Fruit fly (Drosophila melanogaster) whole organism, embryonic: Measurements from ENCODE around the gene mthl1.

ENCODE experiments used
- BtbVII ChIP-seq: fragments of 200-800 bp; sonication (Bioruptor generic); optimal IDR thresholded peaks from 3 replicates; lab custom pipeline; 2017; ENCODE audit warnings: missing biosample characterization, mild to moderate bottlenecking, missing genetic modification characterization
- CG1024 ChIP-seq: fragments of 200-800 bp; sonication (Bioruptor generic); IDR thresholded peaks from 2 replicates; pipeline ENCODE4 v1.3.6; 2022; ENCODE audit warnings: missing biosample characterization, missing genetic modification characterization
- CG10366 ChIP-seq: fragments of 200-800 bp; sonication (Bioruptor generic); IDR thresholded peaks from 2 replicates; pipeline ENCODE4 v1.3.6; 2022; ENCODE audit warnings: missing biosample characterization, missing genetic modification characterization
- CG10979 ChIP-seq: fragments of 200-800 bp; sonication (Bioruptor generic); optimal IDR thresholded peaks from 2 replicates; lab custom pipeline; 2018; ENCODE audit warnings: missing biosample characterization, mild to moderate bottlenecking, missing genetic modification characterization, moderate library complexity
- CG11504 ChIP-seq: fragments of 200-800 bp; sonication (Bioruptor generic); optimal IDR thresholded peaks from 3 replicates; lab custom pipeline; 2019; ENCODE audit warnings: missing biosample characterization, mild to moderate bottlenecking, missing genetic modification characterization, moderate library complexity
- CG13296 ChIP-seq: fragments of 200-800 bp; sonication (Bioruptor generic); optimal IDR thresholded peaks from 3 replicates; lab custom pipeline; 2018; ENCODE audit warnings: missing biosample characterization, mild to moderate bottlenecking, missing genetic modification characterization
- CG13424 ChIP-seq: fragments of 200-800 bp; sonication (Bioruptor generic); optimal IDR thresholded peaks from 2 replicates; lab custom pipeline; 2019; ENCODE audit warnings: missing biosample characterization, mild to moderate bottlenecking, missing genetic modification characterization, moderate library complexity
- CG14667 ChIP-seq: fragments of 200-800 bp; sonication (Bioruptor generic); IDR thresholded peaks from 2 replicates; pipeline ENCODE4 v1.3.6; 2022; ENCODE audit warnings: missing biosample characterization, missing genetic modification characterization
- CG17385 ChIP-seq: fragments of 200-800 bp; sonication (Bioruptor generic); optimal IDR thresholded peaks from 3 replicates; lab custom pipeline; 2018; ENCODE audit warnings: missing biosample characterization, mild to moderate bottlenecking, missing genetic modification characterization
- CG18262 ChIP-seq: fragments of 200-800 bp; optimal IDR thresholded peaks from 3 replicates; lab custom pipeline; 2019; ENCODE audit warnings: missing biosample characterization, mild to moderate bottlenecking, missing genetic modification characterization, moderate library complexity
- CG18764 ChIP-seq: fragments of 200-800 bp; sonication (Bioruptor generic); optimal IDR thresholded peaks from 3 replicates; lab custom pipeline; 2016; ENCODE audit warnings: missing biosample characterization, missing genetic modification characterization
- CG31441 ChIP-seq: fragments of 200-800 bp; sonication (Bioruptor generic); IDR thresholded peaks from 2 replicates; pipeline ENCODE4 v1.3.6; 2022; ENCODE audit warnings: missing biosample characterization, missing genetic modification characterization
- CG3838 ChIP-seq: fragments of 200-800 bp; sonication (Bioruptor generic); optimal IDR thresholded peaks from 3 replicates; lab custom pipeline; 2016; ENCODE audit warnings: missing biosample characterization, missing genetic modification characterization
- CG4854 ChIP-seq: fragments of 200-800 bp; sonication (Bioruptor generic); optimal IDR thresholded peaks from 2 replicates; lab custom pipeline; 2016; ENCODE audit warnings: missing biosample characterization, missing genetic modification characterization, inconsistent platforms
- CG5245 ChIP-seq: fragments of 200-800 bp; sonication (Bioruptor generic); optimal IDR thresholded peaks from 3 replicates; lab custom pipeline; 2016; ENCODE audit warnings: missing biosample characterization, missing genetic modification characterization
- CG6689 ChIP-seq: fragments of 200-800 bp; sonication (Bioruptor generic); IDR thresholded peaks from 2 replicates; pipeline ENCODE4 v1.3.6; 2022; ENCODE audit warnings: missing biosample characterization, missing genetic modification characterization
- CG8765 ChIP-seq: fragments of 200-800 bp; sonication (Bioruptor generic); IDR thresholded peaks from 2 replicates; pipeline ENCODE4 v1.3.6; 2022; ENCODE audit warnings: missing biosample characterization, missing genetic modification characterization
- CG8944 ChIP-seq: fragments of 200-800 bp; sonication (Bioruptor generic); optimal IDR thresholded peaks from 3 replicates; lab custom pipeline; 2016; ENCODE audit warnings: missing biosample characterization, missing genetic modification characterization
- CkIIα-i1 ChIP-seq: fragments of 200-800 bp; sonication (Bioruptor generic); IDR thresholded peaks from 2 replicates; pipeline ENCODE4 v1.3.6; 2022; ENCODE audit warnings: missing biosample characterization, missing genetic modification characterization
- Dll ChIP-seq: fragments of 200-800 bp; sonication (Bioruptor generic); IDR thresholded peaks from 4 replicates; pipeline ENCODE4 v1.3.6; 2022; ENCODE audit warnings: missing biosample characterization, missing genetic modification characterization; ENCODE audit not compliant: partially characterized antibody
- Elba2 ChIP-seq: fragments of 200-800 bp; sonication (Bioruptor generic); optimal IDR thresholded peaks from 3 replicates; lab custom pipeline; 2016; ENCODE audit warnings: missing biosample characterization, missing genetic modification characterization
- Gug ChIP-seq: fragments of 200-800 bp; sonication (Bioruptor generic); IDR thresholded peaks from 4 replicates; pipeline ENCODE4 v1.3.6; 2022; ENCODE audit warnings: missing biosample characterization, missing genetic modification characterization
- HLH4C ChIP-seq: fragments of 200-800 bp; sonication (Bioruptor generic); IDR thresholded peaks from 3 replicates; pipeline ENCODE4 v1.3.6; 2022; ENCODE audit warnings: missing biosample characterization, missing genetic modification characterization; ENCODE audit not compliant: partially characterized antibody
- Hey ChIP-seq: fragments of 200-800 bp; sonication (Bioruptor generic); optimal IDR thresholded peaks from 3 replicates; lab custom pipeline; 2018; ENCODE audit warnings: missing biosample characterization, mild to moderate bottlenecking, missing genetic modification characterization
- HmgD ChIP-seq: fragments of 200-800 bp; sonication (Bioruptor generic); optimal IDR thresholded peaks from 3 replicates; lab custom pipeline; 2016; ENCODE audit warnings: missing biosample characterization, missing genetic modification characterization
- Hr78 ChIP-seq, 2 experiments: fragments of 200-800 bp in 1 of 2; fragments of >200 bp in 1 of 2; sonication (Bioruptor generic) in 1 of 2; optimal IDR thresholded peaks; 2 replicates each; lab custom pipeline; 2017 to 2019; ENCODE audit warnings: missing biosample characterization in 2 of 2, missing genetic modification characterization in 2 of 2, mild to moderate bottlenecking in 1 of 2, moderate library complexity in 1 of 2
- Lpt ChIP-seq: fragments of >200 bp; optimal IDR thresholded peaks from 2 replicates; lab custom pipeline; 2018; ENCODE audit warnings: missing biosample characterization, missing genetic modification characterization
- NFAT ChIP-seq: fragments of 200-800 bp; sonication (Bioruptor generic); IDR thresholded peaks from 2 replicates; pipeline ENCODE4 v1.3.6; 2022; ENCODE audit warnings: missing biosample characterization, missing genetic modification characterization
- NK7.1 ChIP-seq: fragments of 200-800 bp; sonication (Bioruptor generic); optimal IDR thresholded peaks from 3 replicates; lab custom pipeline; 2016; ENCODE audit warnings: missing biosample characterization, missing genetic modification characterization
- NfI ChIP-seq: fragments of 200-800 bp; sonication (Bioruptor generic); optimal IDR thresholded peaks from 3 replicates; lab custom pipeline; 2018; ENCODE audit warnings: missing biosample characterization, mild to moderate bottlenecking, missing genetic modification characterization, moderate library complexity
- Oli ChIP-seq: fragments of 200-800 bp; sonication (Bioruptor generic); optimal IDR thresholded peaks from 2 replicates; lab custom pipeline; 2018; ENCODE audit warnings: missing biosample characterization, mild to moderate bottlenecking, missing genetic modification characterization, moderate library complexity
- Opbp ChIP-seq: fragments of 200-800 bp; sonication (Bioruptor generic); IDR thresholded peaks from 3 replicates; pipeline ENCODE4 v1.3.6; 2022; ENCODE audit warnings: missing biosample characterization, missing genetic modification characterization; ENCODE audit not compliant: partially characterized antibody
- Sin3A ChIP-seq: fragments of >200 bp; optimal IDR thresholded peaks from 2 replicates; lab custom pipeline; 2018
- Xrp1 ChIP-seq: fragments of 200-800 bp; sonication (Bioruptor generic); IDR thresholded peaks from 2 replicates; pipeline ENCODE4 v1.3.6; 2022; ENCODE audit warnings: missing biosample characterization, missing genetic modification characterization
- ato ChIP-seq: fragments of 200-800 bp; sonication (Bioruptor generic); IDR thresholded peaks from 2 replicates; pipeline ENCODE4 v1.3.6; 2022; ENCODE audit warnings: missing biosample characterization, missing genetic modification characterization; ENCODE audit not compliant: partially characterized antibody
- chif ChIP-seq, 2 experiments: fragments of 200-800 bp; sonication (Bioruptor generic); optimal IDR thresholded peaks; 3 replicates each; lab custom pipeline; 2016; ENCODE audit warnings: missing biosample characterization in 2 of 2, missing genetic modification characterization in 2 of 2
- chm ChIP-seq: fragments of 200-800 bp; sonication (Bioruptor generic); IDR thresholded peaks from 2 replicates; pipeline ENCODE4 v1.3.6; 2022; ENCODE audit warnings: missing biosample characterization, missing genetic modification characterization
- dan ChIP-seq: fragments of 200-800 bp; sonication (Bioruptor generic); IDR thresholded peaks from 2 replicates; pipeline ENCODE4 v1.3.6; 2022; ENCODE audit warnings: missing biosample characterization, missing genetic modification characterization
- danr ChIP-seq: fragments of 200-800 bp; sonication (Bioruptor generic); IDR thresholded peaks from 2 replicates; pipeline ENCODE4 v1.3.6; 2022; ENCODE audit warnings: missing biosample characterization, missing genetic modification characterization
- dysf ChIP-seq: fragments of 200-800 bp; sonication (Bioruptor generic); IDR thresholded peaks from 3 replicates; pipeline ENCODE4 v1.3.6; 2022; ENCODE audit warnings: missing biosample characterization, missing genetic modification characterization
- kay ChIP-seq: fragments of 200-800 bp; sonication (Bioruptor generic); optimal IDR thresholded peaks from 2 replicates; lab custom pipeline; 2016; ENCODE audit warnings: missing biosample characterization, missing genetic modification characterization
- mam ChIP-seq: fragments of 200-800 bp; sonication (Bioruptor generic); optimal IDR thresholded peaks from 3 replicates; lab custom pipeline; 2016; ENCODE audit warnings: missing biosample characterization, missing genetic modification characterization
- nmo ChIP-seq: fragments of 200-800 bp; sonication (Bioruptor generic); optimal IDR thresholded peaks from 2 replicates; lab custom pipeline; 2018; ENCODE audit warnings: missing biosample characterization, mild to moderate bottlenecking, missing genetic modification characterization, moderate library complexity
- pfk ChIP-seq: fragments of 200-800 bp; sonication (Bioruptor generic); optimal IDR thresholded peaks from 2 replicates; lab custom pipeline; 2018; ENCODE audit warnings: missing biosample characterization, mild to moderate bottlenecking, missing genetic modification characterization, moderate library complexity
- rib ChIP-seq: fragments of 200-800 bp; sonication (Bioruptor generic); IDR thresholded peaks from 2 replicates; pipeline ENCODE4 v1.3.6; 2022; ENCODE audit warnings: missing biosample characterization, missing genetic modification characterization
- row ChIP-seq: fragments of 200-800 bp; sonication (Bioruptor generic); IDR thresholded peaks from 3 replicates; pipeline ENCODE4 v1.3.6; 2022; ENCODE audit warnings: missing biosample characterization, missing genetic modification characterization
- sens ChIP-seq: fragments of 200-800 bp; sonication (Bioruptor generic); peaks from one replicate; lab custom pipeline; 2016; ENCODE audit warnings: missing biosample characterization, missing genetic modification characterization
- so ChIP-seq: fragments of 200-800 bp; sonication (Bioruptor generic); IDR thresholded peaks from 3 replicates; pipeline ENCODE4 v1.3.6; 2022; ENCODE audit warnings: missing biosample characterization, missing genetic modification characterization
- stwl ChIP-seq: fragments of 200-800 bp; sonication (Bioruptor generic); optimal IDR thresholded peaks from 3 replicates; lab custom pipeline; 2018; ENCODE audit warnings: missing biosample characterization, mild to moderate bottlenecking, missing genetic modification characterization, moderate library complexity
- tgo ChIP-seq: fragments of 200-800 bp; sonication (Bioruptor generic); IDR thresholded peaks from 3 replicates; pipeline ENCODE4 v1.3.6; 2022; ENCODE audit warnings: missing biosample characterization, missing genetic modification characterization
- wor ChIP-seq: fragments of 200-800 bp; sonication (Bioruptor generic); IDR thresholded peaks from 2 replicates; pipeline ENCODE4 v1.3.6; 2022; ENCODE audit warnings: missing biosample characterization, missing genetic modification characterization
- yki ChIP-seq: fragments of >200 bp; optimal IDR thresholded peaks from 3 replicates; lab custom pipeline; 2018

Gene mthl1

dm6 chrX:16692325-16692724, 51.6 kb downstream of the mthl1 start (continued):
- TF ChIP-seq CkIIα-i1 (GFP tag; lab: Robert Waterston, UW) (no peak), CG10366 (GFP tag; lab: Robert Waterston, UW) (0 out of 2 replicates have a peak, but pooled peaks have one; percentile 11), Opbp (GFP tag; lab: Robert Waterston, UW) (no peak), rib (GFP tag; lab: Robert Waterston, UW) (no peak), Gug (GFP tag; lab: Robert Waterston, UW) (no peak), CG8765 (GFP tag; lab: Robert Waterston, UW) (no peak), kay (GFP tag; lab: Kevin White, UChicago) (no peak), nmo (GFP tag; lab: Kevin White, UChicago) (peak; percentile 29), ato (GFP tag; lab: Robert Waterston, UW) (no peak), Hey (tag; lab: Kevin White, UChicago) (no peak), dysf (no peak), CG4854 (no peak), so (GFP tag; lab: Robert Waterston, UW) (no peak), pfk (no peak), Hr78 (GFP tag; optimal IDR thresholded peaks at IDR 0.05; lab: Kevin White, UChicago) (peak in 1 of 2 experiments; percentile 57), CG3838 (GFP tag; lab: Kevin White, UChicago) (no peak), CG1024 (GFP tag; lab: Robert Waterston, UW) (no peak), CG8944 (GFP tag; lab: Kevin White, UChicago) (no peak), chif (GFP tag; optimal IDR thresholded peaks at IDR 0.05; lab: Kevin White, UChicago) (no peak), CG18262 (tag; lab: Kevin White, UChicago) (no peak), dan (no peak), CG17385 (peak; percentile 39), sens (GFP tag; lab: Kevin White, UChicago) (no peak), CG6689 (0 out of 2 replicates have a peak, but pooled peaks have one; percentile 8), wor (no peak), chm (GFP tag; lab: Robert Waterston, UW) (no peak), CG11504 (tag; lab: Kevin White, UChicago) (peak; percentile 34), CG14667 (GFP tag; lab: Robert Waterston, UW) (no peak), CG31441 (GFP tag; lab: Robert Waterston, UW) (peak; percentile 37; the same call in 1 of the 2 replicates), CG13296 (GFP tag; lab: Kevin White, UChicago) (no peak), tgo (GFP tag; lab: Robert Waterston, UW) (no peak), CG10979 (tag; lab: Kevin White, UChicago) (no peak), CG18764 (no peak), NfI (GFP tag; lab: Kevin White, UChicago) (no peak), yki (lab: Kevin White, UChicago) (no peak), Elba2 (GFP tag; lab: Kevin White, UChicago) (no peak), NFAT (no peak), row (0 out of 3 replicates have a peak, but pooled peaks have one; percentile 33), BtbVII (GFP tag; lab: Kevin White, UChicago) (no peak), Dll (no peak), danr (GFP tag; lab: Robert Waterston, UW) (no peak), HLH4C (GFP tag; lab: Robert Waterston, UW) (no peak), NK7.1 (GFP tag; lab: Kevin White, UChicago) (no peak), Lpt (GFP tag; lab: Kevin White, UChicago) (no peak), CG13424 (tag; lab: Kevin White, UChicago) (peak; percentile 47), HmgD (GFP tag; lab: Kevin White, UChicago) (no peak), Xrp1 (no peak), CG5245 (no peak), Oli (tag; lab: Kevin White, UChicago) (no peak), stwl (tag; lab: Kevin White, UChicago) (no peak), mam (GFP tag; lab: Kevin White, UChicago) (no peak), Sin3A (no peak)
